Worm (Caenorhabditis elegans): ENCODE data around the gene T28D6.4.

The T28D6.4 gene

ce11 chrIII:11389384-11389783, 29.1 kb downstream of the T28D6.4 start:
- TF ChIP-seq ref-2 (tag; optimal IDR thresholded peaks at IDR 0.05) (no peak), madf-2 (tag; optimal IDR thresholded peaks at IDR 0.05) (no peak)

ce11 chrIII:11390832-11391231, 30.6 kb downstream of the T28D6.4 start:
- TF ChIP-seq unc-42 (tag; optimal IDR thresholded peaks at IDR 0.05) (peak; percentile 59), nhr-11 (tag; optimal IDR thresholded peaks at IDR 0.05) (no peak)

- TF ChIP-seq mec-3 (tag; optimal IDR thresholded peaks at IDR 0.05; ENCODE audit: borderline replicate concordance) (no peak), ceh-14 (tag; optimal IDR thresholded peaks at IDR 0.05) (no peak), unc-42 (tag; optimal IDR thresholded peaks at IDR 0.05) (peak; percentile 67), unc-55 (GFP tag; optimal IDR thresholded peaks at IDR 0.05) (no peak), syd-9 (tag; optimal IDR thresholded peaks at IDR 0.05) (no peak), ceh-22 (tag; optimal IDR thresholded peaks at IDR 0.05) (no peak)
Measured at ce11 chrIII:11391601-11392520, 31.6 kb downstream of the T28D6.4 start.

ce11 chrIII:11392740-11393139, 32.5 kb downstream of the T28D6.4 start:
- peak; percentile 85 for TF ChIP-seq dve-1 (tag; optimal IDR thresholded peaks at IDR 0.05)
- TF ChIP-seq syd-9 (tag; optimal IDR thresholded peaks at IDR 0.05), result no peak

- TF ChIP-seq sox-4 (tag; optimal IDR thresholded peaks at IDR 0.05), result no peak
- TF ChIP-seq hlh-30 (tag; optimal IDR thresholded peaks at IDR 0.05; ENCODE audit: insufficient read depth), result no peak
- no peak for TF ChIP-seq fax-1 (tag; optimal IDR thresholded peaks at IDR 0.05)
- TF ChIP-seq pax-1 (tag; optimal IDR thresholded peaks at IDR 0.05), result no peak
- TF ChIP-seq C38D4.7 (GFP tag; optimal IDR thresholded peaks at IDR 0.05), result no peak
- no peak for TF ChIP-seq ceh-30 (tag; optimal IDR thresholded peaks at IDR 0.05)
- TF ChIP-seq nhr-11 (tag; optimal IDR thresholded peaks at IDR 0.05), result no peak
- no peak for TF ChIP-seq ets-4 (tag; optimal IDR thresholded peaks at IDR 0.05)
Measured at ce11 chrIII:11393162-11393561, 32.9 kb downstream of the T28D6.4 start, which contains the start of gene nlp-21. TSS of gene nlp-21 (minus strand) at chrIII:11393262.

ce11 chrIII:11397499-11397898, 37.2 kb downstream of the T28D6.4 start, which contains the start of gene Y47D3B.3:
TSS of gene Y47D3B.3 (plus strand) at chrIII:11397799.
- TF ChIP-seq hlh-15 (tag; optimal IDR thresholded peaks at IDR 0.05) (no peak), gmeb-2 (tag; optimal IDR thresholded peaks at IDR 0.05) (no peak), F13H6.1 (tag; optimal IDR thresholded peaks at IDR 0.05) (no peak), K09A11.1 (tag; optimal IDR thresholded peaks at IDR 0.05; ENCODE audit: insufficient read depth) (no peak), hlh-13 (GFP tag; optimal IDR thresholded peaks at IDR 0.05) (no peak)

- TF ChIP-seq zip-5 (tag; optimal IDR thresholded peaks at IDR 0.05) (no peak), pat-9 (tag; optimal IDR thresholded peaks at IDR 0.05) (no peak), ahr-1 (tag; optimal IDR thresholded peaks at IDR 0.05) (no peak), K09A11.1 (tag; optimal IDR thresholded peaks at IDR 0.05; ENCODE audit: insufficient read depth) (no peak), ceh-19 (GFP tag; optimal IDR thresholded peaks at IDR 0.05) (no peak), ets-4 (tag; optimal IDR thresholded peaks at IDR 0.05) (no peak), unc-3 (GFP tag; conservative IDR thresholded peaks at IDR 0.05) (no peak), unc-3 (tag; optimal IDR thresholded peaks at IDR 0.05) (no peak), ceh-22 (tag; optimal IDR thresholded peaks at IDR 0.05) (no peak), ztf-16 (tag; optimal IDR thresholded peaks at IDR 0.05) (no peak), pax-1 (tag; optimal IDR thresholded peaks at IDR 0.05) (no peak), fkh-10 (GFP tag; optimal IDR thresholded peaks at IDR 0.05) (no peak), ceh-18 (tag; optimal IDR thresholded peaks at IDR 0.05) (no peak), T23F11.4 (GFP tag; optimal IDR thresholded peaks at IDR 0.05) (no peak), hlh-15 (tag; optimal IDR thresholded peaks at IDR 0.05) (no peak), rnt-1 (tag; optimal IDR thresholded peaks at IDR 0.05) (no peak), unc-86 (tag; optimal IDR thresholded peaks at IDR 0.05) (no peak), F13H6.1 (tag; optimal IDR thresholded peaks at IDR 0.05) (no peak)
Measured at ce11 chrIII:11402717-11403116, 42.5 kb downstream of the T28D6.4 start, which contains the start of gene Y47D3B.12. TSS of gene Y47D3B.12 (plus strand) at chrIII:11403017.
